Worm (Caenorhabditis elegans) whole organism, early embryonic: Measurements from ENCODE around the gene C47E8.4.

Experiments used
- B0310.2 ChIP-seq: sonication (generic microtip); optimal IDR thresholded peaks from 2 replicates; lab custom pipeline; 2016; ENCODE audit warnings: mild to moderate bottlenecking, missing genetic modification characterization, missing compliant biosample characterization
- F13C5.2 ChIP-seq: sonication (generic microtip); optimal IDR thresholded peaks from 2 replicates; lab custom pipeline; 2017; ENCODE audit warnings: mild to moderate bottlenecking, missing genetic modification characterization, inconsistent platforms, missing compliant biosample characterization
- aly-1 ChIP-seq: sonication (generic microtip); optimal IDR thresholded peaks from 2 replicates; lab custom pipeline; 2016; ENCODE audit warnings: missing genetic modification characterization, missing compliant biosample characterization
- ama-1 ChIP-seq: fragments of 150-350 bp; optimal IDR thresholded peaks from 2 replicates; lab custom pipeline; 2014
- ceh-13 ChIP-seq: fragments of 200-800 bp; sonication (Bioruptor generic); optimal IDR thresholded peaks from 2 replicates; lab custom pipeline; 2018; ENCODE audit warnings: mild to moderate bottlenecking, missing genetic modification characterization, missing compliant biosample characterization
- ceh-36 ChIP-seq: sonication (generic microtip); optimal IDR thresholded peaks from 2 replicates; lab custom pipeline; 2016; ENCODE audit warnings: missing genetic modification characterization, inconsistent platforms, missing compliant biosample characterization
- flt-1 ChIP-seq: fragments of 200-800 bp; sonication (Bioruptor generic); IDR thresholded peaks from 2 replicates; pipeline ENCODE4 v1.3.6; 2022; ENCODE audit warnings: missing genetic modification characterization, missing compliant biosample characterization
- pes-1 ChIP-seq: fragments of 200-800 bp; sonication (Bioruptor generic); IDR thresholded peaks from 2 replicates; pipeline ENCODE4 v1.3.6; 2022; ENCODE audit warnings: missing genetic modification reagents, missing genetic modification characterization, missing compliant biosample characterization
- sea-1 ChIP-seq: fragments of 200-800 bp; sonication (Bioruptor generic); conservative IDR thresholded peaks from 2 replicates; pipeline ENCODE4 v1.3.6; 2022; ENCODE audit warnings: missing genetic modification characterization, missing compliant biosample characterization
- tbx-11 ChIP-seq: fragments of 200-800 bp; sonication (Bioruptor generic); IDR thresholded peaks from 2 replicates; pipeline ENCODE4 v1.3.6; 2022; ENCODE audit warnings: missing genetic modification characterization, missing compliant biosample characterization
- tbx-37 ChIP-seq: fragments of 200-800 bp; sonication (Bioruptor generic); conservative IDR thresholded peaks from 2 replicates; pipeline ENCODE4 v1.3.6; 2022; ENCODE audit warnings: missing genetic modification reagents, missing genetic modification characterization, missing compliant biosample characterization
- tra-4 ChIP-seq: sonication (generic microtip); optimal IDR thresholded peaks from 2 replicates; lab custom pipeline; 2017; ENCODE audit warnings: missing genetic modification characterization, missing compliant biosample characterization

DNA sequence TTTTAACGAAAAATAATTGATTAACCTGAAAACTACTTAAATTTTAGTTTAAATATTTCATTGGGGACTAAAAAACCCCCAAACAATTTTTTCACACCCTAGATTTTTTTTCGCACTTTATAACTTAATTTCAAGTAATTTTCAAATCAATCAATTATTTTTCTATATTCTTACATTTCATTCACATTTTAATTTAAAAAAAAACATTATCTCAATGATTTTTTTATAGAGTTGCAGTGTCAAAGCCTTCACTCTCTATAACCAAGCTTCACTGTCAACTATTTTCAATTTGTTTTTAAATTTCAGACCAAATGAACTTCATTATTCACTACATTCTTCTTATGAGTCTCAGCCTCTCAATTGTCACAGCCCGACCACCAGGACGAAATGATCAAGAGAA is 41.3 kb upstream of the C47E8.4 start, which contains the start of gene Y50E8A.1:
- TF ChIP-seq ama-1 (lab: Kevin White, UChicago) (no peak), ceh-13 (GFP tag; lab: Kevin White, UChicago) (no peak), tbx-11 (GFP tag; lab: Robert Waterston, UW) (no peak), tra-4 (tag; lab: Kevin White, UChicago) (no peak), aly-1 (no peak), ceh-36 (no peak), flt-1 (GFP tag; lab: Robert Waterston, UW) (no peak), pes-1 (no peak), sea-1 (GFP tag; lab: Robert Waterston, UW) (no peak), B0310.2 (no peak), F13C5.2 (tag; lab: Kevin White, UChicago) (no peak), tbx-37 (GFP tag; lab: Robert Waterston, UW) (no peak)
